Worm (Caenorhabditis elegans) whole organism, L4 larva: Measurements from ENCODE around the gene mps-4.
A peak's percentile ranks its signal among the peaks of the same experiment; 100 is the strongest.

ENCODE experiments used
- D1046.2 ChIP-seq: fragments of 200-800 bp; sonication (Bioruptor generic); IDR thresholded peaks from 2 replicates; pipeline ENCODE4 v1.3.6; 2022; ENCODE audit warnings: missing genetic modification characterization, missing compliant biosample characterization
- F26F4.8 ChIP-seq: fragments of 200-800 bp; sonication (Bioruptor generic); conservative IDR thresholded peaks from 2 replicates; pipeline ENCODE4 v1.3.6; 2022; ENCODE audit warnings: missing genetic modification characterization, missing compliant biosample characterization
- R02D3.7 ChIP-seq: fragments of 150-350 bp; sonication (generic microtip); optimal IDR thresholded peaks from 3 replicates; lab custom pipeline; 2014; ENCODE audit warnings: missing biosample characterization, missing genetic modification characterization
- T26A8.4 ChIP-seq: fragments of 200-800 bp; sonication (Bioruptor generic); IDR thresholded peaks from 2 replicates; pipeline ENCODE4 v1.3.6; 2022; ENCODE audit warnings: missing genetic modification characterization, missing compliant biosample characterization
- Y105C5A.15 ChIP-seq: fragments of 200-800 bp; sonication (Bioruptor generic); IDR thresholded peaks from 2 replicates; pipeline ENCODE4 v1.3.6; 2022; ENCODE audit warnings: missing genetic modification characterization, missing compliant biosample characterization
- ZK337.2 ChIP-seq: fragments of 200-800 bp; sonication (Bioruptor generic); IDR thresholded peaks from 2 replicates; pipeline ENCODE4 v1.3.6; 2022; ENCODE audit warnings: missing genetic modification reagents, missing genetic modification characterization, missing compliant biosample characterization
- aly-2 ChIP-seq: sonication (generic microtip); optimal IDR thresholded peaks from 2 replicates; lab custom pipeline; 2018; ENCODE audit warnings: missing biosample characterization, missing genetic modification characterization
- ceh-20 ChIP-seq: fragments of 200-800 bp; sonication (Bioruptor generic); IDR thresholded peaks from 2 replicates; pipeline ENCODE4 v1.3.6; 2022; ENCODE audit warnings: missing genetic modification reagents, missing genetic modification characterization, missing compliant biosample characterization
- ces-1 ChIP-seq: fragments of 150-350 bp; sonication (generic microtip); optimal IDR thresholded peaks from 4 replicates; lab custom pipeline; 2014; ENCODE audit warnings: missing biosample characterization, missing genetic modification reagents, missing genetic modification characterization
- ctbp-1 ChIP-seq: fragments of 200-800 bp; sonication (Bioruptor generic); IDR thresholded peaks from 2 replicates; pipeline ENCODE4 v1.3.6; 2022; ENCODE audit warnings: missing genetic modification reagents, missing genetic modification characterization, missing compliant biosample characterization
- daf-8 ChIP-seq: fragments of 200-800 bp; sonication (Bioruptor generic); IDR thresholded peaks from 2 replicates; pipeline ENCODE4 v1.3.6; 2022; ENCODE audit warnings: missing genetic modification characterization, missing compliant biosample characterization
- dpl-1 ChIP-seq: fragments of 150-350 bp; optimal IDR thresholded peaks from 2 replicates; lab custom pipeline; 2014; ENCODE audit warnings: missing biosample characterization, missing genetic modification reagents, missing genetic modification characterization
- duxl-1 ChIP-seq: sonication (generic microtip); optimal IDR thresholded peaks from 2 replicates; lab custom pipeline; 2016; ENCODE audit warnings: mild to moderate bottlenecking, missing genetic modification characterization, moderate library complexity, missing compliant biosample characterization; ENCODE audit not compliant: poor library complexity
- egl-27 ChIP-seq: sonication (generic microtip); optimal IDR thresholded peaks from 3 replicates; lab custom pipeline; 2017; ENCODE audit warnings: missing biosample characterization, missing genetic modification reagents, missing genetic modification characterization
- egl-43 ChIP-seq: fragments of 200-800 bp; sonication (Bioruptor generic); IDR thresholded peaks from 2 replicates; pipeline ENCODE4 v1.3.6; 2022; ENCODE audit warnings: missing genetic modification reagents, missing genetic modification characterization, missing compliant biosample characterization
- fos-1 ChIP-seq: fragments of 150-350 bp; optimal IDR thresholded peaks from 2 replicates; lab custom pipeline; 2014; ENCODE audit warnings: missing biosample characterization, missing genetic modification characterization
- gei-8 ChIP-seq: fragments of 200-800 bp; sonication (Bioruptor generic); optimal IDR thresholded peaks from 2 replicates; lab custom pipeline; 2018; ENCODE audit warnings: mild to moderate bottlenecking, missing genetic modification characterization, missing compliant biosample characterization
- hif-1 ChIP-seq, 2 experiments: sonication (generic microtip); optimal IDR thresholded peaks; 2 replicates each; lab custom pipeline; 2016 to 2017; ENCODE audit warnings: missing compliant biosample characterization in 2 of 2, missing genetic modification characterization in 2 of 2, missing genetic modification reagents in 2 of 2, missing genotype in 2 of 2, mild to moderate bottlenecking in 1 of 2
- hlh-11 ChIP-seq: fragments of 200-800 bp; sonication (Bioruptor generic); optimal IDR thresholded peaks from 2 replicates; lab custom pipeline; 2018; ENCODE audit warnings: mild to moderate bottlenecking, missing genetic modification characterization, missing compliant biosample characterization
- jun-1 ChIP-seq: fragments of 150-350 bp; optimal IDR thresholded peaks from 2 replicates; lab custom pipeline; 2014; ENCODE audit warnings: missing biosample characterization, missing genetic modification reagents, missing genetic modification characterization
- lim-7 ChIP-seq: fragments of 200-800 bp; sonication (Bioruptor generic); IDR thresholded peaks from 2 replicates; pipeline ENCODE4 v1.3.6; 2022; ENCODE audit warnings: missing genetic modification characterization, missing compliant biosample characterization
- lin-1 ChIP-seq: fragments of 200-800 bp; sonication (Bioruptor generic); IDR thresholded peaks from 2 replicates; pipeline ENCODE4 v1.3.6; 2022; ENCODE audit warnings: missing genetic modification reagents, missing genetic modification characterization, missing compliant biosample characterization
- lin-38 ChIP-seq: fragments of 200-800 bp; sonication (Bioruptor generic); IDR thresholded peaks from 2 replicates; pipeline ENCODE4 v1.3.6; 2022; ENCODE audit warnings: missing genetic modification reagents, missing genetic modification characterization, missing compliant biosample characterization
- lin-39 ChIP-seq: fragments of 150-350 bp; optimal IDR thresholded peaks from 2 replicates; lab custom pipeline; 2014; ENCODE audit warnings: missing biosample characterization, missing genetic modification reagents, missing genetic modification characterization
- madf-5 ChIP-seq, 2 experiments: fragments of 200-800 bp; sonication (Bioruptor generic); IDR thresholded peaks; 2 replicates each; pipeline ENCODE4 v1.3.6; 2022; ENCODE audit warnings: missing compliant biosample characterization in 2 of 2, missing genetic modification characterization in 2 of 2
- mes-2 ChIP-seq: sonication (generic microtip); optimal IDR thresholded peaks from 2 replicates; lab custom pipeline; 2016; ENCODE audit warnings: missing genotype, mild to moderate bottlenecking, missing genetic modification characterization, missing compliant biosample characterization; ENCODE audit not compliant: poor library complexity, severe bottlenecking
- mxl-2 ChIP-seq: fragments of 200-800 bp; sonication (Bioruptor generic); conservative IDR thresholded peaks from 2 replicates; pipeline ENCODE4 v1.3.6; 2022; ENCODE audit warnings: missing genetic modification reagents, missing genetic modification characterization, missing compliant biosample characterization
- nhr-25 ChIP-seq: sonication (generic microtip); optimal IDR thresholded peaks from 2 replicates; lab custom pipeline; 2017; ENCODE audit warnings: missing genetic modification characterization, mild to moderate bottlenecking, missing compliant biosample characterization, antibody characterized with exemption, moderate library complexity, borderline replicate concordance; ENCODE audit not compliant: insufficient read depth
- nhr-28 ChIP-seq: fragments of 150-350 bp; optimal IDR thresholded peaks from 2 replicates; lab custom pipeline; 2014; ENCODE audit warnings: missing biosample characterization, missing genetic modification characterization
- nhr-76 ChIP-seq: fragments of 150-350 bp; optimal IDR thresholded peaks from 2 replicates; lab custom pipeline; 2014; ENCODE audit warnings: missing biosample characterization, missing genetic modification characterization
- sdz-12 ChIP-seq: fragments of 200-800 bp; sonication (Bioruptor generic); optimal IDR thresholded peaks from 2 replicates; lab custom pipeline; 2018; ENCODE audit warnings: mild to moderate bottlenecking, missing genetic modification characterization, missing compliant biosample characterization
- set-16 ChIP-seq: fragments of 200-800 bp; sonication (Bioruptor generic); IDR thresholded peaks from 2 replicates; pipeline ENCODE4 v1.3.6; 2022; ENCODE audit warnings: missing genetic modification reagents, missing genetic modification characterization, missing compliant biosample characterization
- skn-1 ChIP-seq: fragments of 150-350 bp; optimal IDR thresholded peaks from 2 replicates; lab custom pipeline; 2014; ENCODE audit warnings: missing biosample characterization, missing genetic modification characterization
- unc-62 ChIP-seq, 3 experiments: fragments of 150-350 bp in 1 of 3; sonication (generic microtip); optimal IDR thresholded peaks in 2 of 3; peaks in 1 of 3; 1 replicate in 1 of 3; 2 replicates in 2 of 3; lab custom pipeline; 2014 to 2017; ENCODE audit warnings: missing biosample characterization in 3 of 3, missing genetic modification characterization in 3 of 3, missing genetic modification reagents in 3 of 3, missing genotype in 1 of 3
- ztf-11 ChIP-seq: fragments of 150-350 bp; optimal IDR thresholded peaks from 2 replicates; lab custom pipeline; 2014; ENCODE audit warnings: missing biosample characterization, missing genetic modification characterization

Gene mps-4

ce11 chrIII:8263377-8263776 is 8.2 kb downstream of the mps-4 start, which contains the start of gene col-91:
Gene col-91 (minus strand): TSS chrIII:8263664.
- TF ChIP-seq nhr-28 (tag; lab: Kevin White, UChicago) (peak; percentile 37), unc-62 (GFP tag; optimal IDR thresholded peaks at IDR 0.05 in 1 of 2; lab: Kevin White, UChicago) (peak in 1 of 2 experiments; percentile 23), unc-62 (tag; optimal IDR thresholded peaks at IDR 0.05; lab: Kevin White, UChicago) (no peak), daf-8 (GFP tag; lab: Robert Waterston, UW) (no peak)
- TF ChIP-seq, all 104 proteins: peak for 2

- TF ChIP-seq ctbp-1 (no peak), lin-38 (GFP tag; lab: Robert Waterston, UW) (0 out of 2 replicates have a peak, but pooled peaks have one; percentile 15), aly-2 (tag; lab: Kevin White, UChicago) (no peak), mes-2 (tag; lab: Kevin White, UChicago) (peak; percentile 10), set-16 (peak; percentile 98), egl-43 (GFP tag; lab: Robert Waterston, UW) (0 out of 2 replicates have a peak, but pooled peaks have one; percentile 17), sdz-12 (GFP tag; lab: Kevin White, UChicago) (peak; percentile 51)
Observed at ce11 chrIII:8262599-8262998, 9.0 kb downstream of the mps-4 start.

ce11 chrIII:8258045-8258444 is 13.5 kb downstream of the mps-4 start, which contains the start of gene ncr-2:
Gene ncr-2 (plus strand): TSS chrIII:8258345.
- TF ChIP-seq egl-27 (no peak), ztf-11 (no peak), egl-43 (GFP tag; lab: Robert Waterston, UW) (no peak), aly-2 (tag; lab: Kevin White, UChicago) (no peak), daf-8 (GFP tag; lab: Robert Waterston, UW) (no peak), D1046.2 (GFP tag; lab: Robert Waterston, UW) (no peak), ZK337.2 (GFP tag; lab: Robert Waterston, UW) (no peak), nhr-76 (tag; lab: Kevin White, UChicago) (no peak), lin-39 (tag; lab: Kevin White, UChicago) (no peak), duxl-1 (no peak), fos-1 (tag; lab: Kevin White, UChicago) (no peak), R02D3.7 (no peak), sdz-12 (GFP tag; lab: Kevin White, UChicago) (no peak)

- TF ChIP-seq ceh-20 (GFP tag; lab: Robert Waterston, UW) (no peak), hlh-11 (no peak), lin-1 (GFP tag; lab: Robert Waterston, UW) (no peak), gei-8 (GFP tag; lab: Kevin White, UChicago) (no peak), unc-62 (GFP tag; optimal IDR thresholded peaks at IDR 0.05 in 1 of 2; lab: Kevin White, UChicago) (no peak), unc-62 (tag; optimal IDR thresholded peaks at IDR 0.05; lab: Kevin White, UChicago) (no peak), dpl-1 (no peak), jun-1 (tag; lab: Kevin White, UChicago) (no peak), T26A8.4 (GFP tag; lab: Robert Waterston, UW) (no peak), F26F4.8 (GFP tag; lab: Robert Waterston, UW) (no peak), nhr-25 (tag; lab: Kevin White, UChicago) (no peak), skn-1 (tag; lab: Kevin White, UChicago) (no peak), mxl-2 (GFP tag; lab: Robert Waterston, UW) (no peak), lim-7 (no peak), hif-1 (tag; optimal IDR thresholded peaks at IDR 0.05; lab: Kevin White, UChicago) (no peak), lin-38 (GFP tag; lab: Robert Waterston, UW) (no peak), R02D3.7 (no peak), ces-1 (no peak), Y105C5A.15 (no peak), duxl-1 (no peak), madf-5 (GFP tag; IDR thresholded peaks at IDR 0.05; lab: Robert Waterston, UW) (no peak)
Observed at ce11 chrIII:8254938-8255337, 16.6 kb downstream of the mps-4 start, which contains the start of gene F09G8.5. Gene F09G8.5 (plus strand): TSS chrIII:8254975.
